Fruit fly (Drosophila melanogaster): Measurements from ENCODE around the gene cv-d.
A peak's percentile ranks its signal among the peaks of the same experiment; 100 is the strongest.

Gene cv-d

DNA sequence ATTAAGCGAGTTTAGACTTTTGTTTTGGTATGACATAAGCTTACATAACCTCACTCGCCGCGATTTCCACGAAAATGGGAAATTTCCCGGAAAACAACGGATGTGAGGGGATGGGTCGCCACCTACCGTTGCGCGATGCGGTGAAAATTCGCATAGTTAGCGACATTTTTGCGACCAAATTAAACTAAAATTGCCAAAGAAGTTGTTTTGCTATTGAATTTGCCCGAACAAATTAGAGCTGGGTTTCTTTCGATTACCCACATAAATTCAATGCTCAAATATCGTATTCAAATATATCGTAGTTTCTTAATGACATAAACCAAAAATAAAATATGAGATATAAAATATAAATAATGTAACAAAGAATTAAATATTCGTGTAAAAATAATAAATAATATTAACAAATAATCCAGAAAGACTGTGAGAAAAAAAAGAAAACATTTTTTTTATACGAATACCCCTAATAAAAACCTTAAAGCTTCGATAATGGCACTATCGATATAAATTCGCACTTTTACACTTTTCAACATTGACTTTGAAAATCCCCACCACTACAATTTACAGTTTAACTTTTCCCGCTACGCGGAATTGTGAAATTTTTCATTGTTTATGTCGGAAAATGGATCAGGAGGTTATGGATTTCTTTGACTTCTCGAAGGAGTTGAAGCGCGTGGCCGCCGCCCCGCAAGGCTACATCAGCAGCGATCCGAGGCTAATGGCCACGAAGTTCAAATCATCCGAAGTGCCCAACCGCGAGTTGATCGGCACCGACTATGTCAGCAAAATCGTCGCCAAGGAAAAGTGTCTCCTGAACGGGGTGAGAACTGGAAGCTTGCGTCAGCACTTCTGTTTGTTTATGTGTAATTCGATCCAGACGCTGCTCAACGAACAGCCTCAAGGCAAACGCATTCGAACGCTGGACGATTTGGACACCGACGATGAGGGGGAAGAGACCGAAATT is 16.2 kb downstream of the cv-d start, which contains the start of the genes ND-23 and spn-E:
Gene ND-23, minus strand, starts transcription at position 254 of the 961 bp plus-strand sequence.
Gene spn-E, plus strand, starts transcription at position 556 of the 961 bp plus-strand sequence.
- peak; percentile 62 for TF ChIP-seq CG11617 (GFP tag; optimal IDR thresholded peaks at IDR 0.05)
- TF ChIP-seq Clk (GFP tag; optimal IDR thresholded peaks at IDR 0.05) = no peak
- TF ChIP-seq cic (GFP tag; optimal IDR thresholded peaks at IDR 0.05) = no peak
- TF ChIP-seq CG12768 (GFP tag; optimal IDR thresholded peaks at IDR 0.05) = no peak
- TF ChIP-seq CG5204 (GFP tag; optimal IDR thresholded peaks at IDR 0.05) = no peak
- no peak for TF ChIP-seq cnc (optimal IDR thresholded peaks at IDR 0.05)
- peak; percentile 55 for TF ChIP-seq toe (GFP tag; optimal IDR thresholded peaks at IDR 0.05)
- TF ChIP-seq Hr96 (GFP tag; optimal IDR thresholded peaks at IDR 0.05) = no peak
- TF ChIP-seq CG7101 (tag; optimal IDR thresholded peaks at IDR 0.05) = peak; percentile 80
- no peak for TF ChIP-seq kay (GFP tag; ENCODE audit: borderline replicate concordance)
- peak; percentile 63 for TF ChIP-seq CG33017 (tag; optimal IDR thresholded peaks at IDR 0.05)
- TF ChIP-seq CG1620 (GFP tag; optimal IDR thresholded peaks at IDR 0.05) = no peak
- TF ChIP-seq Crg-1 (GFP tag; optimal IDR thresholded peaks at IDR 0.05) = peak; percentile 60
- TF ChIP-seq bab1 (GFP tag; optimal IDR thresholded peaks at IDR 0.05) = peak; percentile 48
- TF ChIP-seq ovo (GFP tag; optimal IDR thresholded peaks at IDR 0.05) = peak; percentile 76
- no peak for TF ChIP-seq Mnt (GFP tag; optimal IDR thresholded peaks at IDR 0.05)
- peak; percentile 42 for TF ChIP-seq CG7045 (GFP tag; optimal IDR thresholded peaks at IDR 0.05)
- peak; percentile 85 for TF ChIP-seq tj (GFP tag; optimal IDR thresholded peaks at IDR 0.05)
- peak; percentile 49 for TF ChIP-seq pad (GFP tag; optimal IDR thresholded peaks at IDR 0.05)
- peak; percentile 78 for TF ChIP-seq CG14711 (tag; optimal IDR thresholded peaks at IDR 0.05)

DNA sequence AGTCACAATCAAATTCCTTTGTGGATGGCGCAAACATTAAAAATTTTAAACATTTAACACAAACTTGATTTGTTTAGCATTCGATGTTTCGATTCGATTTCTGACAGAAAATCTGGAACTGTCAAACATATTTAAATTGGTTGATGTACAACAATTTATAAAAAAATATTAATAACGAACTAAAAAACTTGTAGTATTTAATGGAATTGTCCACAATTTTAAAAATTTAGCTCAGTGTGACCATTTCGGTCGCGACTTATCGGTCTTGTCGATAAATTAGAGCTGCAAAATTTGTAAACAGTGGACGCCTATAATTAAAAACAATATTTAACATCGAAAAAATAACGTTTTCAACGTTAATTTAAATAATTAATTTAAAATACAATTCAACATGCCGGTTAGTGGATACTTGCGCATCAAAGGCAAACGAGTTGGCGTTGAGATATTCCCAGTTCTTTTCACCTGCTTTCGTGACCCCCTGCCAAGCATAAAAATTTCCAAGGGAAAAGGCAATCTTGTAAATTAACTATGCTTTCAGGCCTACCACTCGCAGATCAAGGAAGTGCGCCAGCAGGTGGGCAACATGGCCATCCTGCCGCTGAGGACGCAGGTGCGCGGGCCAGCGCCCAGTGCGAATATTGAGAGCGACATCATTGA is 18.9 kb downstream of the cv-d start, which contains the start of the genes CG43317 and Arpc3A:
Gene CG43317, minus strand, starts transcription at position 51 of the 657 bp plus-strand sequence.
Gene Arpc3A, plus strand, starts transcription at position 274 of the 657 bp plus-strand sequence.
- TF ChIP-seq kay (GFP tag; ENCODE audit: borderline replicate concordance) (peak; percentile 89), CG5204 (GFP tag; optimal IDR thresholded peaks at IDR 0.05) (no peak)

DNA sequence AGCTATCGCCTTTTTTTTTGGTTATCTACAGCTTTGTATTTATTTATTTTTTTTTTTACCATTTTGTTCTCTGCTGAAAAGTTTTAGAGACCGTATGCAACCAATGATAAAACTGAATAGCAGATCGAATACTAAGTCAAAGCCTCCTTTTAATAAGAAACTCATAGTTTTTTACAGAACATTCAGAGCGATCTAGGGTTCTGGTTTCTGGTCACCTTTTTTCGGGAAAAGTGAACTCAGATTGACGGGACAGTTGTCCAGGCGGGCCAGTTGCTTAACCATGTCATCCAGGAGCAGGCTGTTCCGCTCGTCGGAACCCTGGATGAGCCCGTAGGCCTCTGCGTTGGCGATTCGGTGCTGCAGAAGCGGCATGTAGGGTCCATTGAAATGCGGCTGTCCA is 20.0 kb downstream of the cv-d start, which contains the start of gene CG43318:
Gene CG43318, minus strand, starts transcription at position 101 of the 400 bp plus-strand sequence.
- no peak for TF ChIP-seq CG7101 (tag; optimal IDR thresholded peaks at IDR 0.05)

DNA sequence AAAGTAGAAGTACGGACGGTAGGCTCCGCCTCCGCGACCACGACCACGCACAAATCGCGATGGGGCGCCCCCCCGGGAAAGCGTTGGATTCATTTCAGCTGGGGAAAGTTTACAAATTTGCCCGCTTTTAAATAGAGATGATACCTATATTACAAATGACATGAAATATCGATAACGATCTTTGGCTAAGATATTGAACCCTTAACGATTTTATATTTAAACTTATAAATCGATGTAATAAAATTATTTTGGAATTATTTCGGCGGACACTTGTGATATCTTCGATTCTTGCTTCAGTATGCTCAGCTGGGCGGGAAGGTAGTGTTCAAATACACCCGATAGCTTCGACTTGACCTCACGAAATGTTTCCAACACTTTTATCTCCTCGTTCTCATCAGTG is 20.9 kb downstream of the cv-d start, which contains the start of gene rec:
Gene rec, minus strand, starts transcription at position 108 of the 400 bp plus-strand sequence.
- TF ChIP-seq Crg-1 (GFP tag; optimal IDR thresholded peaks at IDR 0.05) (no peak), CG14711 (tag; optimal IDR thresholded peaks at IDR 0.05) (no peak), pad (GFP tag; optimal IDR thresholded peaks at IDR 0.05) (no peak), bab1 (GFP tag; optimal IDR thresholded peaks at IDR 0.05) (no peak), Clk (GFP tag; optimal IDR thresholded peaks at IDR 0.05) (no peak), tj (GFP tag; optimal IDR thresholded peaks at IDR 0.05) (no peak)

dm6 chr3R:15827559-15827958 is 25.8 kb downstream of the cv-d start:
- TF ChIP-seq cic (GFP tag; optimal IDR thresholded peaks at IDR 0.05) = no peak
- peak; percentile 20 for TF ChIP-seq kay (GFP tag; ENCODE audit: borderline replicate concordance)

DNA sequence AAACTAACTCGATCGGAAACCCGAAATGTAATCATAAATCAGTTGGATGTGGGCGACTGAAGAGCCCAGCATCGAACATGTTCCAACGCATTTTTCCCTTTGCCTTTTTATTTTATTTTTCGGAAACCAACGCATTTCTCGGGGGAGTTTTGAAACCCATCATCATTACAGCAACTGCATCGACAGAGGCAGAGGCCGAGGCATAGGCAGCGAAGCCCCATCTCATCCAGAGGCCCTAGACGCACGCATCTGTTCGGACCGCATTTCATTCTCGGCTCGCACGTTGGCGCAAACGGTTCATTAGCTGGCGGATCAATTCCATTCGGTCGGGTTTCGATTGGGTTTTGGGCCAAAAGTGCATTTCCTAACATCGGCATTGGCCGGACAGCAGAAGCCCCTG is 27.9 kb downstream of the cv-d start, which contains the start of gene CG4576:
Gene CG4576, plus strand, starts transcription at position 227 of the 400 bp plus-strand sequence.
- TF ChIP-seq Hr96 (GFP tag; optimal IDR thresholded peaks at IDR 0.05) = no peak
- no peak for TF ChIP-seq cnc (optimal IDR thresholded peaks at IDR 0.05)
- no peak for TF ChIP-seq tj (GFP tag; optimal IDR thresholded peaks at IDR 0.05)
- TF ChIP-seq kay (GFP tag; ENCODE audit: borderline replicate concordance) = no peak
- no peak for TF ChIP-seq CG7101 (tag; optimal IDR thresholded peaks at IDR 0.05)
- TF ChIP-seq Mnt (GFP tag; optimal IDR thresholded peaks at IDR 0.05) = no peak
- TF ChIP-seq CG12768 (GFP tag; optimal IDR thresholded peaks at IDR 0.05) = no peak
- TF ChIP-seq Clk (GFP tag; optimal IDR thresholded peaks at IDR 0.05) = no peak

- TF ChIP-seq CG7045 (GFP tag; optimal IDR thresholded peaks at IDR 0.05) = no peak
These were observed 37.1 kb downstream of the cv-d start for dm6 chr3R:15816276-15816675.
